Worm (Caenorhabditis elegans) whole organism, L3 larva: ENCODE data around the gene Y39A3A.2.
A peak's percentile ranks its signal among the peaks of the same experiment; 100 is the strongest.

Source experiments
- R02D3.7 ChIP-seq: fragments of 150-350 bp; optimal IDR thresholded peaks from 2 replicates; lab custom pipeline; 2014; ENCODE audit warnings: missing biosample characterization, missing genetic modification characterization
- ZK546.5 ChIP-seq: sonication (generic microtip); optimal IDR thresholded peaks from 2 replicates; lab custom pipeline; 2017; ENCODE audit warnings: missing biosample characterization, missing genetic modification characterization
- aly-2 ChIP-seq: fragments of 150-350 bp; optimal IDR thresholded peaks from 2 replicates; lab custom pipeline; 2014; ENCODE audit warnings: missing biosample characterization, missing genetic modification characterization
- ceh-16 ChIP-seq: sonication (generic microtip); optimal IDR thresholded peaks from 2 replicates; lab custom pipeline; 2017; ENCODE audit warnings: missing biosample characterization, missing genetic modification characterization
- ceh-28 ChIP-seq: fragments of 150-350 bp; optimal IDR thresholded peaks from 2 replicates; lab custom pipeline; 2014; ENCODE audit warnings: missing biosample characterization, missing genetic modification reagents, missing genetic modification characterization
- ceh-9 ChIP-seq: sonication (generic microtip); optimal IDR thresholded peaks from 2 replicates; lab custom pipeline; 2018; ENCODE audit warnings: missing biosample characterization, missing genetic modification characterization
- daf-12 ChIP-seq: fragments of 150-350 bp; optimal IDR thresholded peaks from 2 replicates; lab custom pipeline; 2014; ENCODE audit warnings: missing biosample characterization, missing genetic modification reagents, missing genetic modification characterization
- egl-5 ChIP-seq: fragments of 150-350 bp; optimal IDR thresholded peaks from 2 replicates; lab custom pipeline; 2017; ENCODE audit warnings: missing biosample characterization, missing genetic modification reagents, missing genetic modification characterization, inconsistent platforms
- elt-1 ChIP-seq: fragments of 150-350 bp; optimal IDR thresholded peaks from 2 replicates; lab custom pipeline; 2014; ENCODE audit warnings: missing biosample characterization, missing genetic modification characterization
- elt-2 ChIP-seq: sonication (generic microtip); optimal IDR thresholded peaks from 2 replicates; lab custom pipeline; 2016; ENCODE audit warnings: missing genetic modification reagents, mild to moderate bottlenecking, missing genetic modification characterization, missing compliant biosample characterization
- elt-3 ChIP-seq, 3 experiments: fragments of 150-350 bp in 1 of 3; sonication (generic microtip) in 2 of 3; optimal IDR thresholded peaks; 2 replicates in 2 of 3; 4 replicates in 1 of 3; lab custom pipeline; 2014 to 2017; ENCODE audit warnings: missing biosample characterization in 3 of 3, missing genetic modification characterization in 3 of 3
- fkh-10 ChIP-seq: sonication (generic microtip); optimal IDR thresholded peaks from 2 replicates; lab custom pipeline; 2017; ENCODE audit warnings: missing biosample characterization, missing genetic modification reagents, missing genetic modification characterization
- fos-1 ChIP-seq: fragments of 150-350 bp; optimal IDR thresholded peaks from 2 replicates; lab custom pipeline; 2014; ENCODE audit warnings: missing biosample characterization, missing genetic modification characterization
- hmg-11 ChIP-seq: sonication (generic microtip); optimal IDR thresholded peaks from 2 replicates; lab custom pipeline; 2016; ENCODE audit warnings: missing genetic modification characterization, missing compliant biosample characterization
- jun-1 ChIP-seq: fragments of 150-350 bp; optimal IDR thresholded peaks from 2 replicates; lab custom pipeline; 2014; ENCODE audit warnings: missing biosample characterization, missing genetic modification reagents, missing genetic modification characterization
- lin-15B ChIP-seq: fragments of 150-350 bp; optimal IDR thresholded peaks from 2 replicates; lab custom pipeline; 2014; ENCODE audit warnings: missing biosample characterization, missing genetic modification characterization
- lsy-12 ChIP-seq: sonication (generic microtip); optimal IDR thresholded peaks from 2 replicates; lab custom pipeline; 2016; ENCODE audit warnings: mild to moderate bottlenecking, missing genetic modification characterization, missing compliant biosample characterization
- mdl-1 ChIP-seq: fragments of 150-350 bp; optimal IDR thresholded peaks from 2 replicates; lab custom pipeline; 2014; ENCODE audit warnings: missing biosample characterization, missing genetic modification characterization
- nfya-1 ChIP-seq: sonication (generic microtip); optimal IDR thresholded peaks from 2 replicates; lab custom pipeline; 2017; ENCODE audit warnings: missing genetic modification characterization, mild to moderate bottlenecking, missing compliant biosample characterization, antibody characterized with exemption, moderate library complexity; ENCODE audit not compliant: insufficient read depth
- nhr-11 ChIP-seq: fragments of 150-350 bp; optimal IDR thresholded peaks from 2 replicates; lab custom pipeline; 2014; ENCODE audit warnings: missing biosample characterization, missing genetic modification characterization
- nhr-12 ChIP-seq: fragments of 150-350 bp; optimal IDR thresholded peaks from 2 replicates; lab custom pipeline; 2014; ENCODE audit warnings: missing biosample characterization, missing genetic modification characterization
- nhr-23 ChIP-seq: fragments of 150-350 bp; optimal IDR thresholded peaks from 2 replicates; lab custom pipeline; 2014; ENCODE audit warnings: missing biosample characterization, missing genetic modification reagents, missing genetic modification characterization
- nhr-237 ChIP-seq: fragments of 150-350 bp; optimal IDR thresholded peaks from 2 replicates; lab custom pipeline; 2014; ENCODE audit warnings: missing biosample characterization, missing genetic modification characterization
- nhr-25 ChIP-seq: sonication (generic microtip); optimal IDR thresholded peaks from 2 replicates; lab custom pipeline; 2017; ENCODE audit warnings: missing biosample characterization, missing genetic modification characterization
- nhr-28 ChIP-seq: fragments of 150-350 bp; optimal IDR thresholded peaks from 2 replicates; lab custom pipeline; 2014; ENCODE audit warnings: missing biosample characterization, missing genetic modification characterization
- nhr-43 ChIP-seq: sonication (generic microtip); optimal IDR thresholded peaks from 2 replicates; lab custom pipeline; 2016; ENCODE audit warnings: mild to moderate bottlenecking, missing genetic modification characterization, missing compliant biosample characterization; ENCODE audit not compliant: poor library complexity, severe bottlenecking
- nhr-67 ChIP-seq: fragments of 150-350 bp; optimal IDR thresholded peaks from 2 replicates; lab custom pipeline; 2014; ENCODE audit warnings: missing biosample characterization, missing genetic modification characterization
- nhr-76 ChIP-seq: fragments of 150-350 bp; sonication (generic microtip); optimal IDR thresholded peaks from 5 replicates; lab custom pipeline; 2014; ENCODE audit warnings: missing biosample characterization, missing genetic modification characterization
- pha-4 ChIP-seq: fragments of 150-350 bp; optimal IDR thresholded peaks from 2 replicates; lab custom pipeline; 2014; ENCODE audit warnings: missing biosample characterization, missing genetic modification reagents, missing genetic modification characterization
- pqm-1 ChIP-seq: fragments of 150-350 bp; optimal IDR thresholded peaks from 2 replicates; lab custom pipeline; 2017; ENCODE audit warnings: missing biosample characterization, missing genetic modification characterization, inconsistent platforms
- skn-1 ChIP-seq: fragments of 150-350 bp; optimal IDR thresholded peaks from 2 replicates; lab custom pipeline; 2014; ENCODE audit warnings: missing biosample characterization, missing genetic modification characterization
- tbx-2 ChIP-seq: sonication (generic microtip); optimal IDR thresholded peaks from 2 replicates; lab custom pipeline; 2016; ENCODE audit warnings: mild to moderate bottlenecking, missing genetic modification characterization, missing compliant biosample characterization
- unc-62 ChIP-seq: fragments of 150-350 bp; sonication (generic microtip); optimal IDR thresholded peaks from 4 replicates; lab custom pipeline; 2014; ENCODE audit warnings: missing biosample characterization, missing genetic modification reagents, missing genetic modification characterization
- ztf-11 ChIP-seq: fragments of 150-350 bp; optimal IDR thresholded peaks from 2 replicates; lab custom pipeline; 2014; ENCODE audit warnings: missing biosample characterization, missing genetic modification characterization

Gene Y39A3A.2

DNA sequence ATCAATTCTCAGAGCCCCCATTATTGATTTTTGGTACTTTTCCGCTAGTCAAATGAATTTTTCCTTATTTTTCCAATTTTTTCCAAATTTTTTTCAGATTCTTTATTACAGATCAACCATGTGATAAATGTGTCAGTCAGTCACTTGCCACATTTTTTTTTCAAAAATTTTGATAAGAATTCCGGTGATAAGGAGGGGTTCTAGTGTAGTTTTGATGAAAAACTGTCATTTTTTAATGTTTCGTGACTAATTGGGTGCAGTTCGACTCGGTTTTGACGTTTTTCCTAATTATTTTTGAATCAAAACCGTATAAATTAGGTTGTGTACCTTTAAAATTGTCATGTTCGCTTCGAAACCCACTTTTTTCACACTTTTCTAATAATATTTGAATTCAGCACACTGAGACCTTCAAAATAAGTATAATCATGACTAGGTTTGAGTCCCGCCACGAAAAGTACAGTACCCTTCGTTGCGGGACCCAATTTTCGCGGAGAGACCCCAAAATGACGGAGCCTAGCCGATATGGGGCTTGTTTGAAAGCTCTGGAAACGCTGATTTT lies 42.4 kb upstream of the Y39A3A.2 start:
- peak; percentile 82 for TF ChIP-seq pqm-1 (tag; lab: Kevin White, UChicago)
- no peak for TF ChIP-seq nhr-67
- TF ChIP-seq elt-2 = peak; percentile 90
- TF ChIP-seq pha-4 = peak; percentile 51

DNA sequence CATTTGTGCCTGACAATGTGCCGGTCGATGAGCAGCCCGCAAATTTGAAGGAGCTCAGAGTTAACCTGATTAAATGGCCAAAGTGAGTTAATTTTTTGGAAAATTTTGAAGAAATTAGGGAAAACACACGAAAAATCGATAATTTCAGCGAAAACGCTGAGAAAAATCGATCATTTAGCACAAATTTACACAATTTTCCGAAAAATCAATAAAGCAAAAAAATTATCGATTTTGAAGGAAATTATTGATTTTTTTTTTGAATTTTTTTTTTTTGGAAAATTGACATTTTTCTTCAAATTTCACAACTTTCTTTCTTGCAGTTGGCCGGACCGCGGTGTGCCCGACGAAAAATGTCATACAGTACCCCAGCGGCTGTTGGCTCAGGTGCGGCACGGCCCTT lies 40.7 kb upstream of the Y39A3A.2 start:
- TF ChIP-seq ceh-28 (tag; lab: Kevin White, UChicago) (peak; percentile 85), pqm-1 (tag; lab: Kevin White, UChicago) (no peak)
- TF ChIP-seq, all 47 proteins: peak for 1

DNA sequence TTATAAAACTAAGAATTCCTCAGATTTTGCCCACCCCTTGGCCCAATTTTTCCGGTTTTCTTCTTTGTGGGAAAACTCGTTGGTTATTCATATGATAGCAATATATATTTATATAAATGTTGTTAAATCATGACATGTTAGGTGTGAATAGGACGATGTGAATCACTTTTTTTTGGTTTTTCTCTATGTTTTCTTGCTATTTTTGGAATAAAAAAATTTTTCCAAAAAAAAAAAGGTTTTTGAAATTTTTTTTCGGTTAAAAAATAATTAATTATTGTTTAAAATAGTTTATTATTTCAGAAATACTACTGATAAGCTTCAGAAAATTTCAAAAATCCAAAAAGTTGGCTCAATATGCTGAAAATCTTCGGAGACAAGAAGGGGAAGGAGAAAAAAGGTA lies 34.9 kb upstream of the Y39A3A.2 start, which contains the start of gene Y48G9A.9:
Gene Y48G9A.9, plus strand, starts transcription at position 301 of the 400 bp plus-strand sequence.
- TF ChIP-seq nhr-28 (tag; lab: Kevin White, UChicago) (no peak), mdl-1 (no peak), egl-5 (no peak), nhr-67 (no peak), ztf-11 (no peak), nhr-25 (no peak), unc-62 (GFP tag; lab: Kevin White, UChicago) (no peak), ceh-28 (tag; lab: Kevin White, UChicago) (no peak), nhr-76 (no peak), lin-15B (no peak), nhr-11 (no peak), daf-12 (tag; lab: Kevin White, UChicago) (no peak), nhr-237 (tag; lab: Kevin White, UChicago) (no peak)
- TF ChIP-seq, all 47 proteins: peak for 0

DNA sequence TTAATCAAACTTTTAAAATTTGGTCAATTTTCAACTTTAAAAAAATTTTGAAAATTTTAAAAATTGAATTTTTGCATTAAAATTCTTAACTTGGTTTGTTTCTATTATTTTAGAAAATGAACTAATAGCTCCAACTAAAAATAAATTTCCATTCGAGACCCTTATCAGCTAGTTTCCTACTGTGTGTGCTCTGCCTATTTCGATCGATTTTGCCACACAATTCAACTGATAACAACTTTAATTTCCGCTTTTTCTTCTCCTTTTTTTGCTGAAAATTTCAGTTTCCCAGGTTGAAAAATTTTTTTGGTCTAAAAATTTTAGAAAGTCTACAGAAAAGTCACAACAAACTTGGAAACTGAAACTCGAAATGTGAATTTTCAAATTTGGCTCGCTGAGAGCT lies 33.9 kb upstream of the Y39A3A.2 start:
- no peak for TF ChIP-seq nhr-237 (tag; lab: Kevin White, UChicago)
- peak; percentile 66 for TF ChIP-seq elt-2
- TF ChIP-seq egl-5 = no peak
- TF ChIP-seq ZK546.5 (tag; lab: Kevin White, UChicago) = no peak
- TF ChIP-seq unc-62 (GFP tag; lab: Kevin White, UChicago) = no peak
- peak; percentile 48 for TF ChIP-seq pqm-1 (tag; lab: Kevin White, UChicago)
- TF ChIP-seq, all 47 proteins: peak for 2

DNA sequence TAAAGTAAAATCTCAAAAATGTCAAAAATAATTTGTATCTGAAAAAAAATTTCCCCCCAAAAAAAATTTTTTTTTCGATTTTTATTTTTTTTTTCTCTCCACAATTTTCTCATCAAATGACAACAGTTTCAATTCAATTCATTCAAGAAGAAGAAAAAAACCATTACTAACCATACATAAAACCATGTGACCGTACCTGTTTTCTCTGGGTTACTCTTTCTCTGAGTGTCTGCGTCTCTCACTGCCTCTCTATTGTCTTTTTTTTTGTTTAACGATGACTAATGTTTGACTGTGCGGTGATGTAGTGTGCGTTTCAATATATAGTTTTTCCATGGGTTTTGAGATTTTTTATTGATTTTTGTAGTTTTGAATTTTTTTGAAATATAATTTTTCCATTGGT lies 33.2 kb upstream of the Y39A3A.2 start:
- peak; percentile 55 for TF ChIP-seq elt-2
- peak; percentile 66 for TF ChIP-seq nhr-23
- TF ChIP-seq ceh-9 (tag; lab: Kevin White, UChicago) = no peak
- peak; percentile 98 for TF ChIP-seq pha-4
- no peak for TF ChIP-seq fos-1 (tag; lab: Kevin White, UChicago)
- TF ChIP-seq lin-15B = no peak
- TF ChIP-seq skn-1 (tag; lab: Kevin White, UChicago) = peak; percentile 12
- TF ChIP-seq mdl-1 = no peak
- TF ChIP-seq nhr-25 = peak; percentile 32
- TF ChIP-seq nfya-1 = peak; percentile 30
- peak; percentile 31 for TF ChIP-seq pqm-1 (tag; lab: Kevin White, UChicago)
- peak; percentile 78 for TF ChIP-seq jun-1 (tag; lab: Kevin White, UChicago)
- TF ChIP-seq hmg-11 (tag; lab: Kevin White, UChicago) = peak; percentile 47
- TF ChIP-seq ceh-28 (tag; lab: Kevin White, UChicago) = peak; percentile 7

DNA sequence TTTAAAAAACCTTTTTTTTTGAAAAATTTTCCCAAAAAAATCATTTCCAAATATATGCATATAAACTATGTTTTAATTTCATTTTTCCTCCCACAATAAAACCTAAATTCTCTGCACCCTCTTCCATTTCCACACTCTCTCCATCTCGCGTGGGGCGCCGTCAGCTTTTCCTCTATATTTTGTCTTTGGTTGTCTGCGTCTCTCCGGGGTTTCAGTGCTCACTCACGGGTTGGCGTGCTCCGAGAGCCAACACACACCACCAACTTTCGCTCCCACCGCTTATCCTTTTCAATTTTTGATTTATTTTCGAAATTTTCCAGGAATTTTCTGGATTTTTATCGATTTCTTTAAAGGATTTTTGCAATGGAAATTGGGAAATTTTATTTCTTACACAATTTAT lies 32.0 kb upstream of the Y39A3A.2 start:
- TF ChIP-seq hmg-11 (tag; lab: Kevin White, UChicago) (peak; percentile 70), nhr-23 (no peak), R02D3.7 (tag; lab: Kevin White, UChicago) (no peak), nhr-237 (tag; lab: Kevin White, UChicago) (no peak), daf-12 (tag; lab: Kevin White, UChicago) (no peak), elt-2 (peak; percentile 44), jun-1 (tag; lab: Kevin White, UChicago) (no peak), ZK546.5 (tag; lab: Kevin White, UChicago) (no peak), pha-4 (peak; percentile 71), ceh-28 (tag; lab: Kevin White, UChicago) (no peak), ztf-11 (no peak), nhr-25 (no peak), nfya-1 (peak; percentile 57), ceh-9 (tag; lab: Kevin White, UChicago) (no peak), ceh-16 (tag; lab: Kevin White, UChicago) (no peak), elt-1 (tag; lab: Kevin White, UChicago) (no peak), fkh-10 (GFP tag; lab: Kevin White, UChicago) (no peak)

DNA sequence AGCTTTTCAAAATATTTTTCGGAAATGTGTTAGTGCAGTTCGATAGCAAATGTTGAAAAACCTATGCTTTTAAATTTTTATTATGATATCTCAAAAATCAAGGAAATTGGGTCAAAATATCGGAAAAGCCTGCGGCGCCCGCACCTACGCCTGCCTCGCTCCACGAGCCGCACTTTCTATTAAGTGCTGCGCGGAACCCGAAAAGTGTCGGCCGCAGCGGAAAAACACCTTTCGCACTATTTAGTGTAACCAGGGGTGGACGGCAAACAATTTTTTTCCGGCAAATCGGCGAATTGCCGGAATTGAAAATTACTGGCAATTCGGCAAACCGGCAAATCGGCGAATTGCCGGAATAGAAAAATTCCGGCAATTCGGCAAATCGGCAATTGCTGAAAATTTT lies 27.4 kb upstream of the Y39A3A.2 start:
- TF ChIP-seq lsy-12 (no peak), nhr-76 (no peak), elt-3 (tag; optimal IDR thresholded peaks at IDR 0.05; lab: Kevin White, UChicago) (no peak), unc-62 (GFP tag; lab: Kevin White, UChicago) (no peak), fos-1 (tag; lab: Kevin White, UChicago) (no peak), nhr-25 (no peak), mdl-1 (no peak), jun-1 (tag; lab: Kevin White, UChicago) (no peak), nhr-67 (no peak), nhr-237 (tag; lab: Kevin White, UChicago) (no peak), nhr-43 (tag; lab: Kevin White, UChicago) (no peak), ztf-11 (no peak), tbx-2 (tag; lab: Kevin White, UChicago) (no peak), pha-4 (no peak), aly-2 (tag; lab: Kevin White, UChicago) (no peak), pqm-1 (tag; lab: Kevin White, UChicago) (no peak), ceh-28 (tag; lab: Kevin White, UChicago) (no peak), daf-12 (tag; lab: Kevin White, UChicago) (no peak), nhr-12 (tag; lab: Kevin White, UChicago) (no peak)
- TF ChIP-seq, all 47 proteins: peak for 0
